Fruit fly (Drosophila melanogaster) whole organism, wandering third instar larva: ENCODE data around the gene Hsc70-1.

Source experiments
- CG32264 ChIP-seq: fragments of 200-800 bp; sonication (Bioruptor generic); optimal IDR thresholded peaks from 2 replicates; lab custom pipeline; 2016; ENCODE audit warnings: missing biosample characterization, missing genetic modification characterization
- Dfd ChIP-seq: fragments of >200 bp; optimal IDR thresholded peaks from 2 replicates; lab custom pipeline; 2017; ENCODE audit warnings: missing biosample characterization, missing genetic modification characterization
- Hr83 ChIP-seq: fragments of 200-300 bp; sonication (Bioruptor generic); optimal IDR thresholded peaks from 2 replicates; lab custom pipeline; 2016; ENCODE audit warnings: missing biosample characterization, mild to moderate bottlenecking, missing genetic modification characterization, moderate library complexity; ENCODE audit not compliant: poor library complexity, severe bottlenecking
- Myc ChIP-seq: fragments of >200 bp; optimal IDR thresholded peaks from 2 replicates; lab custom pipeline; 2017
- OdsH ChIP-seq: fragments of 200-800 bp; sonication (Bioruptor generic); optimal IDR thresholded peaks from 2 replicates; lab custom pipeline; 2016; ENCODE audit warnings: missing biosample characterization, mild to moderate bottlenecking, missing genetic modification characterization
- Vsx2 ChIP-seq: fragments of 200-300, 225-300 bp; sonication (Bioruptor generic); optimal IDR thresholded peaks from 2 replicates; lab custom pipeline; 2018; ENCODE audit warnings: missing biosample characterization, missing genetic modification characterization; ENCODE audit not compliant: partially characterized antibody
- br ChIP-seq: fragments of 200-800 bp; sonication (Bioruptor generic); optimal IDR thresholded peaks from 2 replicates; lab custom pipeline; 2016; ENCODE audit warnings: missing biosample characterization, missing genetic modification characterization
- dsf ChIP-seq: sonication (Bioruptor generic); optimal IDR thresholded peaks from 2 replicates; lab custom pipeline; 2016; ENCODE audit warnings: missing biosample characterization, missing genetic modification characterization, borderline replicate concordance
- jim ChIP-seq: fragments of 175-275, 200-325 bp; sonication (Bioruptor generic); optimal IDR thresholded peaks from 2 replicates; lab custom pipeline; 2016; ENCODE audit warnings: missing biosample characterization, mild to moderate bottlenecking, missing genetic modification characterization
- lola ChIP-seq: fragments of >200 bp; optimal IDR thresholded peaks from 2 replicates; lab custom pipeline; 2017; ENCODE audit warnings: missing biosample characterization, missing genetic modification characterization
- pan ChIP-seq: fragments of >200 bp; optimal IDR thresholded peaks from 2 replicates; lab custom pipeline; 2017
- psq ChIP-seq: fragments of 200-800 bp; sonication (Bioruptor generic); optimal IDR thresholded peaks from 3 replicates; lab custom pipeline; 2017; ENCODE audit warnings: missing biosample characterization, mild to moderate bottlenecking, missing genetic modification characterization, moderate library complexity
- sage ChIP-seq: fragments of 200-800 bp; sonication (Bioruptor generic); optimal IDR thresholded peaks from 2 replicates; lab custom pipeline; 2016; ENCODE audit warnings: missing biosample characterization, mild to moderate bottlenecking, missing genetic modification characterization

- TF ChIP-seq OdsH (GFP tag; lab: Kevin White, UChicago) (no peak), psq (GFP tag; lab: Kevin White, UChicago) (no peak), sage (GFP tag; lab: Kevin White, UChicago) (no peak), Dfd (GFP tag; lab: Kevin White, UChicago) (no peak), Vsx2 (GFP tag; lab: Kevin White, UChicago) (no peak), jim (GFP tag; lab: Kevin White, UChicago) (no peak), dsf (GFP tag; lab: Kevin White, UChicago) (no peak), lola (no peak), pan (lab: Kevin White, UChicago) (no peak), Hr83 (GFP tag; lab: Kevin White, UChicago) (no peak), br (GFP tag; lab: Kevin White, UChicago) (no peak), Myc (lab: Kevin White, UChicago) (no peak), CG32264 (no peak)
Measured at dm6 chr3L:13957789-13958188, 16.1 kb upstream of the Hsc70-1 start.
